Fruit fly (Drosophila melanogaster): Measurements from ENCODE around the gene CG5958.

The CG5958 gene

DNA sequence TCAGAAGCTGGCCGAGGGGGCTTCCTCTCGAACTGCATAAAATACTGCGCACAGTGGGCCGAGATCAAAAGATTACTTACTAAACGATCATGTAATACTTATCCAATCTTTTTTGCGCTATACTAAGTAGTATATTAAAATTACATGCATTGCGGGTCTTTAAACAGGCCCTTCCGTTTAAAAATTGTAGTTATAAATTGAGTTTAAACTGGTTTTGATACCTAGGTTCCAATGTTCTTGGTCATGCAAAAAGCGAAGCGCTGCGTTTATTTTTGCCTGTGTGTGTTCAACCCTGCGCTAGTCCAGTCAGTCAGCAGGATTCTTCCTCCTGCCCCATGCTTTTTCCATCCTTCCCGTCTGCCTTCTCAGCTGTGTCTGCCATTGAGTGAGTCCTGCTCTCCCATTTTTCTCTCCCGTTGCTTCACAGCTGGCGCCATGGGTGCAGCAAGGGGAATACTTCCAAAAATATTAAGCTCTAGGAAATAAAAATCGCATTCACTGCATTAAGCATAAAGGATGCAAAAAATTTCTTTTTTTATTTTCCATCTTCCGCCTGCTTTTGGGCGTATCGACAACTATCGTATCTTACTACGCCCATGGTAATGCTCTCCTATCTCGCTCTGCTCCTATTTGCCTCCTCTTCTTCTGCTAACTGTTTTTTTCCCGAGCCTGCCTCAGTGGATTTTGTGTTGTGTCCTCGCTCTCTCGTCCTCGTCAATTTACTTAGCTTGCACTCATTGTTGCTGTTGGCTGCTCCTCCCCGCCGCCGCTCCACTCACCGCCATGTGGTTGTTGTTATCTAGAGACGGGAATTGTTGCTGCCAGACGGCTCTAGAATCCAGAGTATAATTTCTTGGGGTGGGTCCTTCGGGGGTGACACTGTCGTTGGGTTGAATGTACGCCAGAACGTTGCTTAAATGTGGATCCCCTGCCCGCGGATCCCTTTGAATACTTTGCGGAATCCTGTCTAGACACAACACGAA is 12.7 kb downstream of the CG5958 start (continued):
- TF ChIP-seq her (GFP tag; optimal IDR thresholded peaks at IDR 0.05), result peak; percentile 72
- peak; percentile 16 for TF ChIP-seq nmo (GFP tag; optimal IDR thresholded peaks at IDR 0.05)
- TF ChIP-seq CG2712 (tag; optimal IDR thresholded peaks at IDR 0.05), result peak; percentile 19
- TF ChIP-seq dpn (GFP tag; optimal IDR thresholded peaks at IDR 0.05), result peak; percentile 30 to 63
- no peak for TF ChIP-seq CG8290 (GFP tag; optimal IDR thresholded peaks at IDR 0.05)
- peak in 1 of 2 experiments; percentile 62 for TF ChIP-seq CG8290 (tag; optimal IDR thresholded peaks at IDR 0.05)
- no peak for TF ChIP-seq Bgb (GFP tag; IDR thresholded peaks at IDR 0.05; ENCODE audit: partially characterized antibody)
- TF ChIP-seq Ptx1 (GFP tag; IDR thresholded peaks at IDR 0.05), result peak; percentile 69
- no peak for TF ChIP-seq CG15601 (tag; optimal IDR thresholded peaks at IDR 0.05)
- peak; percentile 50 for TF ChIP-seq CG9817 (tag; optimal IDR thresholded peaks at IDR 0.05)
- TF ChIP-seq wor (GFP tag; IDR thresholded peaks at IDR 0.05), result no peak
- peak; percentile 19 for TF ChIP-seq CG12942 (GFP tag; optimal IDR thresholded peaks at IDR 0.05)
- no peak for TF ChIP-seq HLH4C (GFP tag; IDR thresholded peaks at IDR 0.05; ENCODE audit: partially characterized antibody)
- peak; percentile 74 for TF ChIP-seq klu (GFP tag; IDR thresholded peaks at IDR 0.05)
- TF ChIP-seq CG15073 (GFP tag; optimal IDR thresholded peaks at IDR 0.05), result no peak
- peak; percentile 68 for TF ChIP-seq Dek (tag; optimal IDR thresholded peaks at IDR 0.05)
- peak; percentile 12 for TF ChIP-seq CG3995 (GFP tag; optimal IDR thresholded peaks at IDR 0.05)
- TF ChIP-seq Camta (GFP tag; optimal IDR thresholded peaks at IDR 0.05), result peak; percentile 39
- TF ChIP-seq CG1792 (GFP tag; optimal IDR thresholded peaks at IDR 0.05), result peak; percentile 72
- peak; percentile 79 for TF ChIP-seq rib (GFP tag; IDR thresholded peaks at IDR 0.05)
- TF ChIP-seq usp (GFP tag; optimal IDR thresholded peaks at IDR 0.05), result no peak
- TF ChIP-seq abd-A (tag; optimal IDR thresholded peaks at IDR 0.05), result no peak
- TF ChIP-seq Aef1 (GFP tag; IDR thresholded peaks at IDR 0.05), result peak; percentile 54; the same call in 2 of the 3 replicates
- TF ChIP-seq CG9215 (GFP tag; IDR thresholded peaks at IDR 0.05), result peak; percentile 71
- peak; percentile 58 for TF ChIP-seq Hr3 (GFP tag; optimal IDR thresholded peaks at IDR 0.05)
- peak; percentile 71 for TF ChIP-seq Myb (GFP tag; optimal IDR thresholded peaks at IDR 0.05)
- TF ChIP-seq Oli (tag; optimal IDR thresholded peaks at IDR 0.05), result peak; percentile 50
- peak; percentile 44; the same call in 1 of the 2 replicates for TF ChIP-seq dati (GFP tag; IDR thresholded peaks at IDR 0.05)
- peak; percentile 82 for TF ChIP-seq zfh2 (GFP tag; optimal IDR thresholded peaks at IDR 0.05)
- no peak for TF ChIP-seq CG30431 (GFP tag; optimal IDR thresholded peaks at IDR 0.05)
- peak; percentile 68 for TF ChIP-seq CG17385 (GFP tag; optimal IDR thresholded peaks at IDR 0.05)
- TF ChIP-seq CG6683 (GFP tag; optimal IDR thresholded peaks at IDR 0.05), result peak; percentile 29
- peak; percentile 49 for TF ChIP-seq CG17359 (tag; optimal IDR thresholded peaks at IDR 0.05)
- peak; percentile 85 for TF ChIP-seq row (GFP tag; IDR thresholded peaks at IDR 0.05)
- peak; percentile 73 for TF ChIP-seq schlank (tag; optimal IDR thresholded peaks at IDR 0.05)
- peak; percentile 60 for TF ChIP-seq Nf-YA (GFP tag; IDR thresholded peaks at IDR 0.05)
- TF ChIP-seq CG9876 (GFP tag; optimal IDR thresholded peaks at IDR 0.05), result peak; percentile 77
- TF ChIP-seq Atf3 (GFP tag; optimal IDR thresholded peaks at IDR 0.05), result peak; percentile 7
- TF ChIP-seq zen2 (GFP tag; IDR thresholded peaks at IDR 0.05; ENCODE audit: partially characterized antibody), result no peak
- TF ChIP-seq CrebB (tag; optimal IDR thresholded peaks at IDR 0.05), result peak; percentile 47
- peak; percentile 28 to 37 for TF ChIP-seq chif (GFP tag; optimal IDR thresholded peaks at IDR 0.05)
- peak; percentile 11 for TF ChIP-seq Nf-YB (GFP tag; optimal IDR thresholded peaks at IDR 0.05)
- peak; percentile 19 for TF ChIP-seq da (GFP tag; optimal IDR thresholded peaks at IDR 0.05)
- TF ChIP-seq Hr39 (optimal IDR thresholded peaks at IDR 0.05), result no peak
- peak; percentile 91 for TF ChIP-seq Ets65A (GFP tag)
- TF ChIP-seq dmrt11E (tag; optimal IDR thresholded peaks at IDR 0.05), result peak; percentile 22
- no peak for TF ChIP-seq CG17829 (tag; optimal IDR thresholded peaks at IDR 0.05)
- TF ChIP-seq pnt (GFP tag; optimal IDR thresholded peaks at IDR 0.05), result peak; percentile 19
- TF ChIP-seq CG14667 (GFP tag; IDR thresholded peaks at IDR 0.05), result peak; percentile 60
- no peak for TF ChIP-seq z (GFP tag; IDR thresholded peaks at IDR 0.05)
